Fruit fly (Drosophila melanogaster): ENCODE measurements around the gene heph.

DNA sequence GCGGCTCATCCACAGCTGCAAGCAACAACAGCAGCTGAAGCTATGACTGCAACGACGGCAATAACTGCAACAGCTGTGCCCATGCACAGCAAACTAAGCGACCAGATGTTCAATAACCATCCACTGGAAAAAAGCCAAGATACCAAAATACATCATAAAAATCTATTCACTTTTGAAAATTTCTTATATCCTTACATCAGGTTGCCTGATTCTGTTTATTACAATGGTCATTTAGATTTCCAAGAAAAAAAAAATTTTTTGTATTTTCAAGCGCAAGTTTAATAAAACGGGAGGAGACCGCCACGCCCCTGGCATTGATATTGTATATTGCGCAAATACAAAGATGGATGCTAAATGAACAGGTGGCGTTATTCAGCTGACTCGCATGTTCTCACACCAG lies 54.0 kb downstream of the heph start:
- TF ChIP-seq usp (GFP tag; optimal IDR thresholded peaks at IDR 0.05) (no peak), sage (GFP tag; optimal IDR thresholded peaks at IDR 0.05) (no peak)

Measured in whole organism, wandering third instar larva.